Fruit fly (Drosophila melanogaster) whole organism, embryonic: ENCODE results near the gene CG17224.

Source experiments
- Atf3 ChIP-seq: fragments of 200-800 bp; sonication (Bioruptor generic); optimal IDR thresholded peaks from 3 replicates; lab custom pipeline; 2016; ENCODE audit warnings: missing biosample characterization, missing genetic modification characterization
- Awh ChIP-seq: fragments of 200-800 bp; sonication (Bioruptor generic); IDR thresholded peaks from 2 replicates; pipeline ENCODE4, ENCODE4 v1.3.6; 2022; ENCODE audit warnings: missing biosample characterization, missing genetic modification characterization
- BEAF-32 ChIP-seq: fragments of 200-800 bp; sonication (Bioruptor generic); optimal IDR thresholded peaks from 3 replicates; lab custom pipeline; 2017; ENCODE audit warnings: missing biosample characterization, missing genetic modification characterization, mild to moderate bottlenecking, moderate library complexity, missing genetic modification reagents
- CG1024 ChIP-seq: fragments of 200-800 bp; sonication (Bioruptor generic); IDR thresholded peaks from 2 replicates; pipeline ENCODE4 v1.3.6; 2022; ENCODE audit warnings: missing biosample characterization, missing genetic modification characterization
- CG10274 ChIP-seq: fragments of 200-800 bp; sonication (Bioruptor generic); optimal IDR thresholded peaks from 3 replicates; lab custom pipeline; 2017; ENCODE audit warnings: missing biosample characterization, mild to moderate bottlenecking, missing genetic modification characterization
- CG11398 ChIP-seq: fragments of 200-800 bp; sonication (Bioruptor generic); optimal IDR thresholded peaks from 2 replicates; lab custom pipeline; 2016; ENCODE audit warnings: missing biosample characterization, missing genetic modification characterization
- CG11695 ChIP-seq: fragments of 200-800 bp; sonication (Bioruptor generic); IDR thresholded peaks from 3 replicates; pipeline ENCODE4 v1.3.6; 2022; ENCODE audit warnings: missing biosample characterization, missing genetic modification characterization
- CG1233 ChIP-seq: fragments of 200-800 bp; sonication (Bioruptor generic); optimal IDR thresholded peaks from 4 replicates; lab custom pipeline; 2018; ENCODE audit warnings: missing biosample characterization, mild to moderate bottlenecking, missing genetic modification characterization
- CG12769 ChIP-seq: fragments of 200-800 bp; sonication (Bioruptor generic); optimal IDR thresholded peaks from 2 replicates; lab custom pipeline; 2019; ENCODE audit warnings: missing biosample characterization, mild to moderate bottlenecking, missing genetic modification characterization, moderate library complexity
- CG12942 ChIP-seq: fragments of 200-800 bp; sonication (Bioruptor generic); optimal IDR thresholded peaks from 3 replicates; lab custom pipeline; 2016; ENCODE audit warnings: missing biosample characterization, missing genetic modification characterization
- CG14667 ChIP-seq: fragments of 200-800 bp; sonication (Bioruptor generic); IDR thresholded peaks from 2 replicates; pipeline ENCODE4 v1.3.6; 2022; ENCODE audit warnings: missing biosample characterization, missing genetic modification characterization
- CG17359 ChIP-seq: fragments of 200-800 bp; sonication (Bioruptor generic); optimal IDR thresholded peaks from 3 replicates; lab custom pipeline; 2018; ENCODE audit warnings: missing biosample characterization, mild to moderate bottlenecking, missing genetic modification characterization, moderate library complexity
- CG17829 ChIP-seq: fragments of 200-800 bp; optimal IDR thresholded peaks from 2 replicates; lab custom pipeline; 2019; ENCODE audit warnings: missing biosample characterization, mild to moderate bottlenecking, missing genetic modification characterization, moderate library complexity
- CG2120 ChIP-seq: fragments of 200-800 bp; sonication (Bioruptor generic); optimal IDR thresholded peaks from 3 replicates; lab custom pipeline; 2016; ENCODE audit warnings: missing biosample characterization, missing genetic modification characterization
- CG2678 ChIP-seq: fragments of 200-800 bp; sonication (Bioruptor generic); optimal IDR thresholded peaks from 3 replicates; lab custom pipeline; 2019; ENCODE audit warnings: missing biosample characterization, mild to moderate bottlenecking, missing genetic modification characterization, moderate library complexity
- CG2875 ChIP-seq: fragments of 200-800 bp; sonication (Bioruptor generic); optimal IDR thresholded peaks from 2 replicates; lab custom pipeline; 2017; ENCODE audit warnings: missing biosample characterization, mild to moderate bottlenecking, missing genetic modification characterization, missing genetic modification reagents
- CG32532 ChIP-seq: fragments of 200-800 bp; sonication (Bioruptor generic); IDR thresholded peaks from 2 replicates; pipeline ENCODE4 v1.3.6; 2022; ENCODE audit warnings: missing biosample characterization, missing genetic modification characterization
- CG33557 ChIP-seq: fragments of 200-800 bp; sonication (Bioruptor generic); optimal IDR thresholded peaks from 2 replicates; lab custom pipeline; 2019; ENCODE audit warnings: missing biosample characterization, mild to moderate bottlenecking, missing genetic modification characterization, moderate library complexity
- CG3407 ChIP-seq: fragments of 200-800 bp; sonication (Bioruptor generic); optimal IDR thresholded peaks from 2 replicates; lab custom pipeline; 2018; ENCODE audit warnings: missing biosample characterization, mild to moderate bottlenecking, missing genetic modification characterization
- CG43689 ChIP-seq: fragments of 200-800 bp; sonication (Bioruptor generic); IDR thresholded peaks from 2 replicates; pipeline ENCODE4 v1.3.6; 2022; ENCODE audit warnings: missing biosample characterization, missing genetic modification characterization
- CG8765 ChIP-seq: fragments of 200-800 bp; sonication (Bioruptor generic); IDR thresholded peaks from 2 replicates; pipeline ENCODE4 v1.3.6; 2022; ENCODE audit warnings: missing biosample characterization, missing genetic modification characterization
- CG9727 ChIP-seq: fragments of 200-800 bp; sonication (Bioruptor generic); optimal IDR thresholded peaks from 3 replicates; lab custom pipeline; 2017; ENCODE audit warnings: missing biosample characterization, mild to moderate bottlenecking, missing genetic modification characterization
- Drgx ChIP-seq: fragments of 200-800 bp; sonication (Bioruptor generic); IDR thresholded peaks from 2 replicates; pipeline ENCODE4 v1.3.6; 2022; ENCODE audit warnings: missing biosample characterization, missing genetic modification characterization
- ERR ChIP-seq: fragments of 200-800 bp; sonication (Bioruptor generic); optimal IDR thresholded peaks from 2 replicates; lab custom pipeline; 2016; ENCODE audit warnings: missing biosample characterization, missing genetic modification characterization
- H15 ChIP-seq: fragments of 200-800 bp; sonication (Bioruptor generic); IDR thresholded peaks from 3 replicates; pipeline ENCODE4 v1.3.6; 2022; ENCODE audit warnings: missing biosample characterization, missing genetic modification characterization
- HLH4C ChIP-seq: fragments of 200-800 bp; sonication (Bioruptor generic); IDR thresholded peaks from 3 replicates; pipeline ENCODE4 v1.3.6; 2022; ENCODE audit warnings: missing biosample characterization, missing genetic modification characterization; ENCODE audit not compliant: partially characterized antibody
- HLHmδ ChIP-seq: fragments of 200-800 bp; sonication (Bioruptor generic); optimal IDR thresholded peaks from 2 replicates; lab custom pipeline; 2018; ENCODE audit warnings: missing biosample characterization, mild to moderate bottlenecking, missing genetic modification characterization, moderate library complexity
- Lpt ChIP-seq: fragments of >200 bp; optimal IDR thresholded peaks from 2 replicates; lab custom pipeline; 2018; ENCODE audit warnings: missing biosample characterization, missing genetic modification characterization
- Mrtf ChIP-seq: fragments of 200-800 bp; sonication (Bioruptor generic); IDR thresholded peaks from 3 replicates; pipeline ENCODE4 v1.3.6; 2022; ENCODE audit warnings: missing biosample characterization, missing genetic modification characterization
- Ssrp ChIP-seq: fragments of 200-800 bp; sonication (Bioruptor generic); optimal IDR thresholded peaks from 2 replicates; lab custom pipeline; 2018; ENCODE audit warnings: missing biosample characterization, mild to moderate bottlenecking, missing genetic modification characterization, moderate library complexity
- Trl ChIP-seq, 3 experiments: fragments of >200 bp in 2 of 3; fragments of 200-800 bp in 1 of 3; sonication (Bioruptor generic) in 1 of 3; optimal IDR thresholded peaks; 2 replicates in 1 of 3; 3 replicates in 2 of 3; lab custom pipeline; 2016 to 2017; ENCODE audit warnings: missing biosample characterization in 1 of 3, missing genetic modification characterization in 1 of 3
- YL-1 ChIP-seq: fragments of 200-800 bp; sonication (Bioruptor generic); optimal IDR thresholded peaks from 3 replicates; lab custom pipeline; 2017; ENCODE audit warnings: missing biosample characterization, mild to moderate bottlenecking, missing genetic modification characterization
- amos ChIP-seq: fragments of 200-800 bp; sonication (Bioruptor generic); IDR thresholded peaks from 2 replicates; pipeline ENCODE4 v1.3.6; 2022; ENCODE audit warnings: missing biosample characterization, missing genetic modification characterization; ENCODE audit not compliant: partially characterized antibody
- caup ChIP-seq: fragments of 200-800 bp; sonication (Bioruptor generic); optimal IDR thresholded peaks from 3 replicates; lab custom pipeline; 2017; ENCODE audit warnings: missing biosample characterization, mild to moderate bottlenecking, missing genetic modification characterization, moderate library complexity; ENCODE audit not compliant: severe bottlenecking
- dan ChIP-seq: fragments of 200-800 bp; sonication (Bioruptor generic); IDR thresholded peaks from 2 replicates; pipeline ENCODE4 v1.3.6; 2022; ENCODE audit warnings: missing biosample characterization, missing genetic modification characterization
- dmrt11E ChIP-seq: fragments of 200-800 bp; sonication (Bioruptor generic); optimal IDR thresholded peaks from 3 replicates; lab custom pipeline; 2018; ENCODE audit warnings: missing biosample characterization, mild to moderate bottlenecking, missing genetic modification characterization, moderate library complexity
- esg ChIP-seq: fragments of 200-800 bp; sonication (Bioruptor generic); conservative IDR thresholded peaks from 2 replicates; pipeline ENCODE4 v1.3.6; 2022; ENCODE audit warnings: missing biosample characterization, missing genetic modification characterization
- fd3F ChIP-seq: fragments of 200-800 bp; sonication (Bioruptor generic); optimal IDR thresholded peaks from 2 replicates; lab custom pipeline; 2018; ENCODE audit warnings: missing biosample characterization, mild to moderate bottlenecking, missing genetic modification characterization, moderate library complexity
- fd64A ChIP-seq: fragments of 200-800 bp; sonication (Bioruptor generic); optimal IDR thresholded peaks from 3 replicates; lab custom pipeline; 2018; ENCODE audit warnings: missing biosample characterization, mild to moderate bottlenecking, missing genetic modification characterization
- gce ChIP-seq: fragments of 200-800 bp; sonication (Bioruptor generic); IDR thresholded peaks from 3 replicates; pipeline ENCODE4 v1.3.6; 2022; ENCODE audit warnings: missing biosample characterization, missing genetic modification characterization
- gem ChIP-seq: fragments of 200-800 bp; sonication (Bioruptor generic); optimal IDR thresholded peaks from 2 replicates; lab custom pipeline; 2019; ENCODE audit warnings: missing biosample characterization, mild to moderate bottlenecking, missing genetic modification characterization, moderate library complexity
- jumu ChIP-seq: fragments of 200-800 bp; sonication (Bioruptor generic); optimal IDR thresholded peaks from 3 replicates; lab custom pipeline; 2016; ENCODE audit warnings: missing biosample characterization, missing genetic modification characterization
- pzg ChIP-seq: fragments of 200-800 bp; sonication (Bioruptor generic); optimal IDR thresholded peaks from 3 replicates; lab custom pipeline; 2018; ENCODE audit warnings: missing biosample characterization, mild to moderate bottlenecking, missing genetic modification characterization, moderate library complexity
- repo ChIP-seq: fragments of 200-800 bp; sonication (Bioruptor generic); optimal IDR thresholded peaks from 2 replicates; lab custom pipeline; 2016; ENCODE audit warnings: missing biosample characterization, missing genetic modification characterization
- sens ChIP-seq: fragments of 200-800 bp; sonication (Bioruptor generic); peaks from one replicate; lab custom pipeline; 2016; ENCODE audit warnings: missing biosample characterization, missing genetic modification characterization
- slou ChIP-seq: fragments of 200-800 bp; sonication (Bioruptor generic); optimal IDR thresholded peaks from 3 replicates; lab custom pipeline; 2016; ENCODE audit warnings: missing biosample characterization, missing genetic modification characterization
- sqz ChIP-seq: fragments of 200-800 bp; sonication (Bioruptor generic); optimal IDR thresholded peaks from 3 replicates; lab custom pipeline; 2018; ENCODE audit warnings: missing biosample characterization, mild to moderate bottlenecking, missing genetic modification characterization
- stwl ChIP-seq: fragments of 200-800 bp; sonication (Bioruptor generic); optimal IDR thresholded peaks from 3 replicates; lab custom pipeline; 2018; ENCODE audit warnings: missing biosample characterization, mild to moderate bottlenecking, missing genetic modification characterization, moderate library complexity
- usp ChIP-seq: fragments of >200 bp; optimal IDR thresholded peaks from 2 replicates; lab custom pipeline; 2017; ENCODE audit warnings: missing biosample characterization, missing genetic modification characterization
- vvl ChIP-seq: fragments of 200-800 bp; sonication (Bioruptor generic); IDR thresholded peaks from 2 replicates; pipeline ENCODE4 v1.3.6; 2022; ENCODE audit warnings: missing biosample characterization, missing genetic modification characterization
- zen ChIP-seq: fragments of 200-800 bp; sonication (Bioruptor generic); optimal IDR thresholded peaks from 3 replicates; lab custom pipeline; 2018; ENCODE audit warnings: missing biosample characterization, mild to moderate bottlenecking, missing genetic modification characterization, moderate library complexity

CG17224 gene

DNA sequence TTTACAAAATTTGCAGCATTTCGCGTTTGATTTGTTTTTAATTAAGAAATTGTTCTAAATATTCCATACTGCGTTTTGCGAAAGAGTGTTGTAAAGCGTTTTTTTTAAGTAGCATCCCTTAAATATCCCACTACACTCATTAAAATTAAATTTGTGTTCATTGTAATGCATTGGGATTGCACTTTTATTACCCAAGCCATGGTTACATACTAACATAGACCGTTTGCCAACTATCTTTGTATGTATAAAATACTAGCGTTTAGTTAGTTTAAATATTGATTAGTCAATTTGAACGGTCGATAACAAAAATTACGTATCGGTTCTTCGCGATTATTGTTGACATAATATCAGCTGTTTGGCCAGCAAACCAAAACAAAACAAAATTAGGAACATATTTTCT is 21.7 kb upstream of the CG17224 start, which contains the start of the genes cnir and CG17221 (continued):
- TF ChIP-seq amos (no peak; the same call in 1 of the 2 replicates), fd64A (GFP tag; lab: Kevin White, UChicago) (no peak), Atf3 (GFP tag; lab: Kevin White, UChicago) (peak; percentile 26), CG11398 (peak; percentile 38), Ssrp (tag; lab: Kevin White, UChicago) (peak; percentile 37), Awh (GFP tag; lab: Robert Waterston, UW) (0 out of 2 replicates have a peak, but pooled peaks have one; percentile 33), HLHmδ (GFP tag; lab: Kevin White, UChicago) (no peak), CG14667 (no peak), CG8765 (GFP tag; lab: Robert Waterston, UW) (no peak), esg (GFP tag; lab: Robert Waterston, UW) (no peak), CG1233 (GFP tag; lab: Kevin White, UChicago) (peak; percentile 60), CG2875 (GFP tag; lab: Kevin White, UChicago) (no peak), usp (no peak), Lpt (GFP tag; lab: Kevin White, UChicago) (no peak), dan (GFP tag; lab: Robert Waterston, UW) (no peak), CG33557 (GFP tag; lab: Kevin White, UChicago) (peak; percentile 18), CG10274 (GFP tag; lab: Kevin White, UChicago) (no peak), CG2120 (peak; percentile 87), CG32532 (GFP tag; lab: Robert Waterston, UW) (peak; percentile 67), dmrt11E (tag; lab: Kevin White, UChicago) (peak; percentile 51), CG11695 (GFP tag; lab: Robert Waterston, UW) (peak; percentile 48; the same call in 1 of the 3 replicates), CG17359 (tag; lab: Kevin White, UChicago) (peak; percentile 58), H15 (GFP tag; lab: Robert Waterston, UW) (no peak), CG2678 (tag; lab: Kevin White, UChicago) (peak; percentile 71), sqz (GFP tag; lab: Kevin White, UChicago) (no peak), CG3407 (no peak), sens (GFP tag; lab: Kevin White, UChicago) (peak; percentile 93), caup (peak; percentile 58), gem (tag; lab: Kevin White, UChicago) (peak; percentile 73), Drgx (GFP tag; lab: Robert Waterston, UW) (no peak), CG43689 (GFP tag; lab: Robert Waterston, UW) (no peak), pzg (peak; percentile 72), ERR (GFP tag; lab: Kevin White, UChicago) (peak; percentile 48), BEAF-32 (GFP tag; lab: Kevin White, UChicago) (peak; percentile 72), Mrtf (GFP tag; lab: Robert Waterston, UW) (no peak), slou (peak; percentile 53), CG17829 (tag; lab: Kevin White, UChicago) (peak; percentile 68), CG9727 (GFP tag; lab: Kevin White, UChicago) (peak; percentile 56), vvl (GFP tag; lab: Robert Waterston, UW) (peak; percentile 61), gce (no peak), CG12942 (GFP tag; lab: Kevin White, UChicago) (peak; percentile 54), CG1024 (no peak), stwl (tag; lab: Kevin White, UChicago) (peak; percentile 81), zen (tag; lab: Kevin White, UChicago) (peak; percentile 78), HLH4C (no peak; the same call in 2 of the 3 replicates), repo (GFP tag; lab: Kevin White, UChicago) (peak; percentile 51), YL-1 (GFP tag; lab: Kevin White, UChicago) (peak; percentile 77), fd3F (GFP tag; lab: Kevin White, UChicago) (peak; percentile 58), CG12769 (peak; percentile 69), jumu (GFP tag; lab: Kevin White, UChicago) (peak; percentile 65), Trl (optimal IDR thresholded peaks at IDR 0.05; lab: Kevin White, UChicago) (no peak), Trl (GFP tag; optimal IDR thresholded peaks at IDR 0.05; lab: Kevin White, UChicago) (peak; percentile 87)
